Worm (Caenorhabditis elegans): ENCODE results near the gene ints-6.

The ints-6 gene

ce11 chrIV:8743654-8744332 lies 52.2 kb downstream of the ints-6 start, which contains the start of gene F21D5.7:
Gene F21D5.7 (minus strand): TSS chrIV:8743704.
- no peak for TF ChIP-seq unc-62 (GFP tag; optimal IDR thresholded peaks at IDR 0.05)

DNA sequence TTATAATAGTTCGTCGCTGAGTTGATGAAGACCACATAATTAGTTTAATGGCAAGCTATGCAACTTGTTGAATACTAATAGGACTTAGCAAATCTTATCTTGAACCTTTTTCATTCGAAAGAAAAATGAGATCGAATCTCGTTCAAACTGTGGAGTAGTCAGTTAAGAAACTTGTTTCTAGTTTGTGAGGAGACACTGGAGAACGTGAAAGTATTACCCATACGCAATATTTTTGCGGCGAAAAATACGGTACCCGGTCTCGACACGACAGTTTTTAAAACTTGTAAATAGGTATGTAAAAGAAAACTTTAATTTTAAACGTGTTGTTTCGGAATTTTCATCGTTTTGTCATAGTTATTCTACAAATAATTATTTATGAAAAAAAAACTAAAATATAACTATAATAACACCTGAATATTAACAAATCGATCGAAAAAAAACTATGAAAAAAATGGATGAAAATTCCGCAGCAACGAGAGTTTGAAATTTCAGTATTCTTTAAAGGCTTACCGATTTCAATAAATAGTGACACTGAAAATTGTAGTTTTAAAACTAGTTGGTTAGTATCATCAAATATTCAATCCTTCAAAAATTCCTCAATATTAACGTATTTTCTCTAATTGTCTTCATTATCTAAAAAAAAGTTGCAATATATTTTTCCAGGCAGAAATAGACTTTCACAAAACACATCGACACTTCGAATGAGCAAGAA lies 54.2 kb downstream of the ints-6 start, which contains the start of the genes F20C5.7 and parg-1:
TSS of gene F20C5.7 (minus strand) at position 101 of the 712 bp plus-strand sequence.
TSS of gene parg-1 (plus strand) at position 662 of the 712 bp plus-strand sequence.
- TF ChIP-seq unc-62 (GFP tag; optimal IDR thresholded peaks at IDR 0.05) = no peak
